Fruit fly (Drosophila melanogaster) whole organism, embryonic: Measurements from ENCODE around the gene cry.

ENCODE experiments used
- Ada2b ChIP-seq: fragments of 200-800 bp; sonication (Bioruptor generic); IDR thresholded peaks from 2 replicates; pipeline ENCODE4 v1.3.6; 2022; ENCODE audit warnings: missing biosample characterization, missing genetic modification characterization
- BEAF-32 ChIP-seq: fragments of 200-800 bp; sonication (Bioruptor generic); optimal IDR thresholded peaks from 3 replicates; lab custom pipeline; 2017; ENCODE audit warnings: missing biosample characterization, missing genetic modification characterization, mild to moderate bottlenecking, moderate library complexity, missing genetic modification reagents
- CG11504 ChIP-seq: fragments of 200-800 bp; sonication (Bioruptor generic); optimal IDR thresholded peaks from 3 replicates; lab custom pipeline; 2019; ENCODE audit warnings: missing biosample characterization, mild to moderate bottlenecking, missing genetic modification characterization, moderate library complexity
- CG12155 ChIP-seq: fragments of 200-800 bp; sonication (Bioruptor generic); optimal IDR thresholded peaks from 3 replicates; lab custom pipeline; 2016; ENCODE audit warnings: missing biosample characterization, missing genetic modification characterization
- CG12299 ChIP-seq: fragments of 200-800 bp; sonication (Bioruptor generic); optimal IDR thresholded peaks from 2 replicates; lab custom pipeline; 2018; ENCODE audit warnings: missing biosample characterization, mild to moderate bottlenecking, missing genetic modification characterization
- CG13123 ChIP-seq: fragments of 200-800 bp; sonication (Bioruptor generic); optimal IDR thresholded peaks from 2 replicates; lab custom pipeline; 2016; ENCODE audit warnings: missing biosample characterization, missing genetic modification characterization
- CG13296 ChIP-seq: fragments of 200-800 bp; sonication (Bioruptor generic); optimal IDR thresholded peaks from 3 replicates; lab custom pipeline; 2018; ENCODE audit warnings: missing biosample characterization, mild to moderate bottlenecking, missing genetic modification characterization
- CG13424 ChIP-seq: fragments of 200-800 bp; sonication (Bioruptor generic); optimal IDR thresholded peaks from 2 replicates; lab custom pipeline; 2019; ENCODE audit warnings: missing biosample characterization, mild to moderate bottlenecking, missing genetic modification characterization, moderate library complexity
- CG14441 ChIP-seq: fragments of 200-800 bp; sonication (Bioruptor generic); IDR thresholded peaks from 2 replicates; pipeline ENCODE4 v1.3.6; 2022; ENCODE audit warnings: missing biosample characterization, missing genetic modification characterization
- CG15073 ChIP-seq: fragments of 200-800 bp; sonication (Bioruptor generic); optimal IDR thresholded peaks from 2 replicates; lab custom pipeline; 2016; ENCODE audit warnings: missing biosample characterization, missing genetic modification characterization
- CG1529 ChIP-seq: fragments of 200-800 bp; sonication (Bioruptor generic); optimal IDR thresholded peaks from 3 replicates; lab custom pipeline; 2018; ENCODE audit warnings: missing biosample characterization, missing genetic modification characterization
- CG17829 ChIP-seq: fragments of 200-800 bp; optimal IDR thresholded peaks from 2 replicates; lab custom pipeline; 2019; ENCODE audit warnings: missing biosample characterization, mild to moderate bottlenecking, missing genetic modification characterization, moderate library complexity
- CG18262 ChIP-seq: fragments of 200-800 bp; optimal IDR thresholded peaks from 3 replicates; lab custom pipeline; 2019; ENCODE audit warnings: missing biosample characterization, mild to moderate bottlenecking, missing genetic modification characterization, moderate library complexity
- CG2199 ChIP-seq: fragments of 200-800 bp; sonication (Bioruptor generic); IDR thresholded peaks from 3 replicates; pipeline ENCODE4 v1.3.6; 2022; ENCODE audit warnings: missing biosample characterization, missing genetic modification characterization
- CG3995 ChIP-seq: fragments of 200-800 bp; sonication (Bioruptor generic); optimal IDR thresholded peaks from 3 replicates; lab custom pipeline; 2016; ENCODE audit warnings: missing biosample characterization, missing genetic modification characterization
- CG6654 ChIP-seq: fragments of 200-800 bp; sonication (Bioruptor generic); optimal IDR thresholded peaks from 2 replicates; lab custom pipeline; 2017; ENCODE audit warnings: missing biosample characterization, mild to moderate bottlenecking, missing genetic modification characterization
- CG7357 ChIP-seq: fragments of 200-800 bp; sonication (Bioruptor generic); IDR thresholded peaks from 3 replicates; pipeline ENCODE4 v1.3.6; 2022; ENCODE audit warnings: missing biosample characterization, missing genetic modification characterization
- CG7745 ChIP-seq: fragments of 200-800 bp; sonication (Bioruptor generic); optimal IDR thresholded peaks from 2 replicates; lab custom pipeline; 2018; ENCODE audit warnings: missing biosample characterization, mild to moderate bottlenecking, missing genetic modification characterization, moderate library complexity
- Dbx ChIP-seq: fragments of 200-800 bp; sonication (Bioruptor generic); IDR thresholded peaks from 3 replicates; pipeline ENCODE4 v1.3.6; 2022; ENCODE audit warnings: missing biosample characterization, missing genetic modification characterization
- Dref ChIP-seq: fragments of 200-800 bp; sonication (Bioruptor generic); IDR thresholded peaks from 2 replicates; pipeline ENCODE4 v1.3.6; 2022; ENCODE audit warnings: missing biosample characterization, missing genetic modification characterization
- Drgx ChIP-seq: fragments of 200-800 bp; sonication (Bioruptor generic); IDR thresholded peaks from 2 replicates; pipeline ENCODE4 v1.3.6; 2022; ENCODE audit warnings: missing biosample characterization, missing genetic modification characterization
- ERR ChIP-seq: fragments of 200-800 bp; sonication (Bioruptor generic); optimal IDR thresholded peaks from 2 replicates; lab custom pipeline; 2016; ENCODE audit warnings: missing biosample characterization, missing genetic modification characterization
- Gug ChIP-seq: fragments of 200-800 bp; sonication (Bioruptor generic); IDR thresholded peaks from 4 replicates; pipeline ENCODE4 v1.3.6; 2022; ENCODE audit warnings: missing biosample characterization, missing genetic modification characterization
- NC2α ChIP-seq: fragments of 200-800 bp; sonication (Bioruptor generic); optimal IDR thresholded peaks from 2 replicates; lab custom pipeline; 2016; ENCODE audit warnings: missing biosample characterization, missing genetic modification characterization
- Nf-YC ChIP-seq: fragments of 200-800 bp; optimal IDR thresholded peaks from 3 replicates; lab custom pipeline; 2019; ENCODE audit warnings: missing biosample characterization, mild to moderate bottlenecking, missing genetic modification characterization, moderate library complexity
- PHDP ChIP-seq: fragments of 200-800 bp; sonication (Bioruptor generic); optimal IDR thresholded peaks from 3 replicates; lab custom pipeline; 2018; ENCODE audit warnings: missing biosample characterization, mild to moderate bottlenecking, missing genetic modification characterization, moderate library complexity
- Vsx1 ChIP-seq: fragments of 200-800 bp; sonication (Bioruptor generic); optimal IDR thresholded peaks from 2 replicates; lab custom pipeline; 2017; ENCODE audit warnings: missing biosample characterization, mild to moderate bottlenecking, missing genetic modification characterization, missing genetic modification reagents
- cg ChIP-seq: fragments of 200-800 bp; sonication (Bioruptor generic); optimal IDR thresholded peaks from 3 replicates; lab custom pipeline; 2019; ENCODE audit warnings: missing biosample characterization, mild to moderate bottlenecking, missing genetic modification characterization, moderate library complexity
- crp ChIP-seq, 2 experiments: fragments of 200-800 bp; sonication (Bioruptor generic); optimal IDR thresholded peaks; 2 replicates in 1 of 2; 3 replicates in 1 of 2; lab custom pipeline; 2017; ENCODE audit warnings: missing biosample characterization in 2 of 2, missing genetic modification characterization in 2 of 2, mild to moderate bottlenecking in 1 of 2, moderate library complexity in 1 of 2
- dpn ChIP-seq, 2 experiments: fragments of 200-800 bp; sonication (Bioruptor generic); optimal IDR thresholded peaks; 3 replicates each; lab custom pipeline; 2016; ENCODE audit warnings: missing biosample characterization in 2 of 2, missing genetic modification characterization in 2 of 2
- ems ChIP-seq: fragments of 200-800 bp; sonication (Bioruptor generic); optimal IDR thresholded peaks from 3 replicates; lab custom pipeline; 2016; ENCODE audit warnings: missing biosample characterization, missing genetic modification characterization
- grn ChIP-seq: fragments of 200-800 bp; sonication (Bioruptor generic); optimal IDR thresholded peaks from 3 replicates; lab custom pipeline; 2017; ENCODE audit warnings: missing biosample characterization, missing genetic modification characterization
- gsb ChIP-seq: fragments of 200-800 bp; sonication (Bioruptor generic); IDR thresholded peaks from 2 replicates; pipeline ENCODE4 v1.3.6; 2022; ENCODE audit warnings: missing biosample characterization, missing genetic modification characterization
- hb ChIP-seq: fragments of 200-800 bp; sonication (Bioruptor generic); IDR thresholded peaks from 3 replicates; pipeline ENCODE4 v1.3.6; 2022; ENCODE audit warnings: missing biosample characterization, missing genetic modification characterization; ENCODE audit not compliant: partially characterized antibody
- jing ChIP-seq: fragments of 200-800 bp; sonication (Bioruptor generic); optimal IDR thresholded peaks from 2 replicates; lab custom pipeline; 2018; ENCODE audit warnings: missing biosample characterization, mild to moderate bottlenecking, missing genetic modification characterization
- knrl ChIP-seq: fragments of 200-800 bp; sonication (Bioruptor generic); IDR thresholded peaks from 3 replicates; pipeline ENCODE4 v1.3.6; 2022; ENCODE audit warnings: missing biosample characterization, missing genetic modification characterization; ENCODE audit not compliant: partially characterized antibody
- lola ChIP-seq, 3 experiments: fragments of >200 bp in 2 of 3; fragments of 200-800 bp in 1 of 3; sonication (Bioruptor generic) in 1 of 3; optimal IDR thresholded peaks; 2 replicates each; lab custom pipeline; 2017 to 2019; ENCODE audit warnings: missing biosample characterization in 3 of 3, missing genetic modification characterization in 3 of 3, mild to moderate bottlenecking in 1 of 3, moderate library complexity in 1 of 3
- mam ChIP-seq: fragments of 200-800 bp; sonication (Bioruptor generic); optimal IDR thresholded peaks from 3 replicates; lab custom pipeline; 2016; ENCODE audit warnings: missing biosample characterization, missing genetic modification characterization
- nau ChIP-seq: fragments of 200-800 bp; sonication (Bioruptor generic); optimal IDR thresholded peaks from 3 replicates; lab custom pipeline; 2017; ENCODE audit warnings: missing biosample characterization, mild to moderate bottlenecking, missing genetic modification characterization, missing genetic modification reagents
- pb ChIP-seq: fragments of 200-800 bp; sonication (Bioruptor generic); optimal IDR thresholded peaks from 3 replicates; lab custom pipeline; 2016; ENCODE audit warnings: missing biosample characterization, missing genetic modification characterization
- pnt ChIP-seq: fragments of 200-800 bp; sonication (Bioruptor generic); optimal IDR thresholded peaks from 3 replicates; lab custom pipeline; 2016; ENCODE audit warnings: missing biosample characterization, missing genetic modification characterization
- row ChIP-seq: fragments of 200-800 bp; sonication (Bioruptor generic); IDR thresholded peaks from 3 replicates; pipeline ENCODE4 v1.3.6; 2022; ENCODE audit warnings: missing biosample characterization, missing genetic modification characterization
- sd ChIP-seq: fragments of 200-800 bp; sonication (Bioruptor generic); optimal IDR thresholded peaks from 3 replicates; lab custom pipeline; 2018; ENCODE audit warnings: missing biosample characterization, mild to moderate bottlenecking, missing genetic modification characterization, moderate library complexity
- slbo ChIP-seq: fragments of 200-800 bp; sonication (Bioruptor generic); IDR thresholded peaks from 2 replicates; pipeline ENCODE4 v1.3.6; 2022; ENCODE audit warnings: missing biosample characterization, missing genetic modification characterization
- so ChIP-seq: fragments of 200-800 bp; sonication (Bioruptor generic); IDR thresholded peaks from 3 replicates; pipeline ENCODE4 v1.3.6; 2022; ENCODE audit warnings: missing biosample characterization, missing genetic modification characterization
- sr ChIP-seq: fragments of 200-800 bp; sonication (Bioruptor generic); IDR thresholded peaks from 3 replicates; pipeline ENCODE4 v1.3.6; 2022; ENCODE audit warnings: missing biosample characterization, missing genetic modification characterization
- tin ChIP-seq: fragments of 200-800 bp; sonication (Bioruptor generic); optimal IDR thresholded peaks from 3 replicates; lab custom pipeline; 2016; ENCODE audit warnings: missing biosample characterization, missing genetic modification characterization
- trem ChIP-seq: fragments of 200-800 bp; optimal IDR thresholded peaks from 3 replicates; lab custom pipeline; 2019; ENCODE audit warnings: missing biosample characterization, mild to moderate bottlenecking, missing genetic modification characterization, moderate library complexity
- tx ChIP-seq: fragments of 200-800 bp; sonication (Bioruptor generic); optimal IDR thresholded peaks from 2 replicates; lab custom pipeline; 2016; ENCODE audit warnings: missing biosample characterization, missing genetic modification characterization

cry gene

dm6 chr3R:19226137-19226873 is 14.4 kb downstream of the cry start, which contains the start of gene vib (continued):
- TF ChIP-seq Dref (GFP tag; lab: Robert Waterston, UW) (peak; percentile 100), mam (GFP tag; lab: Kevin White, UChicago) (no peak), cg (GFP tag; lab: Kevin White, UChicago) (peak; percentile 89), NC2α (GFP tag; lab: Kevin White, UChicago) (no peak), tx (GFP tag; lab: Kevin White, UChicago) (no peak), CG7357 (GFP tag; lab: Robert Waterston, UW) (no peak), sd (no peak), CG12155 (GFP tag; lab: Kevin White, UChicago) (peak; percentile 32), nau (GFP tag; lab: Kevin White, UChicago) (no peak), ERR (GFP tag; lab: Kevin White, UChicago) (peak; percentile 6), CG14441 (GFP tag; lab: Robert Waterston, UW) (peak; percentile 54; the same call in 1 of the 2 replicates), tin (GFP tag; lab: Kevin White, UChicago) (peak; percentile 45), CG18262 (tag; lab: Kevin White, UChicago) (peak; percentile 69), Drgx (GFP tag; lab: Robert Waterston, UW) (peak; percentile 40; the same call in 1 of the 2 replicates), pb (GFP tag; lab: Kevin White, UChicago) (no peak), CG13296 (GFP tag; lab: Kevin White, UChicago) (no peak), Nf-YC (tag; lab: Kevin White, UChicago) (no peak), CG3995 (GFP tag; lab: Kevin White, UChicago) (peak; percentile 45), grn (no peak), pnt (GFP tag; lab: Kevin White, UChicago) (no peak), CG6654 (GFP tag; lab: Kevin White, UChicago) (no peak), hb (GFP tag; lab: Robert Waterston, UW) (peak; percentile 95), Dbx (GFP tag; lab: Robert Waterston, UW) (peak; percentile 65; the same call in 2 of the 3 replicates), Vsx1 (GFP tag; lab: Kevin White, UChicago) (no peak), trem (tag; lab: Kevin White, UChicago) (peak; percentile 77), CG15073 (no peak), Gug (GFP tag; lab: Robert Waterston, UW) (peak; percentile 48; the same call in 1 of the 4 replicates), CG1529 (no peak), slbo (GFP tag; lab: Robert Waterston, UW) (peak; percentile 64), so (0 out of 3 replicates have a peak, but pooled peaks have one; percentile 14), row (GFP tag; lab: Robert Waterston, UW) (peak; percentile 84), CG17829 (tag; lab: Kevin White, UChicago) (peak; percentile 78), ems (peak; percentile 16), crp (GFP tag; optimal IDR thresholded peaks at IDR 0.05; lab: Kevin White, UChicago) (peak in 1 of 2 experiments; percentile 1), CG2199 (GFP tag; lab: Robert Waterston, UW) (0 out of 3 replicates have a peak, but pooled peaks have one; percentile 15), Ada2b (GFP tag; lab: Robert Waterston, UW) (no peak; the same call in 1 of the 2 replicates), CG13123 (GFP tag; lab: Kevin White, UChicago) (no peak), PHDP (tag; lab: Kevin White, UChicago) (peak; percentile 57), CG12299 (no peak), jing (GFP tag; lab: Kevin White, UChicago) (no peak), CG11504 (peak; percentile 67), CG13424 (tag; lab: Kevin White, UChicago) (peak; percentile 55), BEAF-32 (peak; percentile 86), dpn (GFP tag; optimal IDR thresholded peaks at IDR 0.05; lab: Kevin White, UChicago) (peak; percentile 1 to 61), sr (GFP tag; lab: Robert Waterston, UW) (no peak), lola (GFP tag; optimal IDR thresholded peaks at IDR 0.05; lab: Kevin White, UChicago) (peak in 1 of 3 experiments; percentile 8), CG7745 (tag; lab: Kevin White, UChicago) (no peak), gsb (no peak), knrl (peak; percentile 85)
